Worm (Caenorhabditis elegans): ENCODE data around the gene srbc-42.

DNA sequence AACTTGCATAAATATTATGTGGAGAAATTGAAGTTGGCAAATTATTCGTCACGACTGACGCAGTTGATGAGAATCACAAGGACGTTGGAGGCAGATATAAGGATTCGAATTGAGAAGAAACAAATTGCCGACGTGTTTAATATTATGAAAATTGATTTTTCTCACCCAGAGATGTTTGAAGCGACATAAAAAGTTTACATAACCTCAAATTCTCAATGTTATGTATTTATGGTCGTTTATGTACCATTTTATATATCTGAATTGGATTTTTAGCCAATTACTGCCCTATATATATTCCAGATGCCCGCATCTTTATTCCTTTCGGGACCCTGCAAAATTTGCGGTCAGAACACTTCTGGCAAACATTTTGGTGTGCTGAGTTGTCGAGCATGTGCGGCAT, 37.8 kb upstream of the srbc-42 start, which contains the start of gene nhr-126:
- TF ChIP-seq dao-5 (tag; optimal IDR thresholded peaks at IDR 0.05) (no peak), him-1 (tag; optimal IDR thresholded peaks at IDR 0.05) (no peak), W03F9.2 (tag; optimal IDR thresholded peaks at IDR 0.05) (no peak)
